Worm (Caenorhabditis elegans) whole organism, L1 larva: ENCODE data around the gene F31F7.1.

Source experiments
- ceh-82 ChIP-seq, 3 experiments: fragments of 150-350 bp in 1 of 3; sonication (generic microtip) in 2 of 3; optimal IDR thresholded peaks; 2 replicates each; lab custom pipeline; 2014 to 2017; ENCODE audit warnings: missing biosample characterization in 3 of 3, missing genetic modification characterization in 3 of 3
- lin-39 ChIP-seq: fragments of 150-350 bp; optimal IDR thresholded peaks from 2 replicates; lab custom pipeline; 2014; ENCODE audit warnings: missing biosample characterization, missing genetic modification reagents, missing genetic modification characterization

DNA sequence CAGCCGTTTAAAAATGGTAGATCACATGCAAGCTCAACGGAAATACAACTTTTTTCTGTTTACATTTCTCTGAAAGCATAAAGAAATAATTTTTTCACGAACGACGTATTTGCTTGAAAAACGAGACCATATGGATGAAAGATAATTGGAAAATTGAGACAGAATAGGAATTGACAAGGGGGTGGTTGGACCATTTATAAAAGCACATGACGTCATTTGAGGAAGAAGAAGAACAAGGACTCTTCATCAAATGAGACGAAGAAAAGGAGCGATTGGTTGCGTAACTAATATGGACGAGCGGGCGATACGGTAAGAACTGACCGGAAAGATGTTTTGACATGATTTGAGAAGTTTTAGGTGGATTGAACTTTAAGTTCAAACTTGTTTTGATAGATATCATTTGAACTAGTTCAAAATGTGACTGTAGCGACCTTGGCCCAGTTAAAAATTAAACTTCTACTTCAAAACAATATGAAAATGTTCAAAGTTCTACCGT, 47.8 kb upstream of the F31F7.1 start:
- TF ChIP-seq ceh-82 (tag; optimal IDR thresholded peaks at IDR 0.05; lab: Kevin White, UChicago) (peak in 1 of 3 experiments; percentile 31), lin-39 (tag; lab: Kevin White, UChicago) (no peak)
